Worm (Caenorhabditis elegans): ENCODE results near the gene K07G6.1.
A peak's percentile ranks its signal among the peaks of the same experiment; 100 is the strongest.

The K07G6.1 gene

DNA sequence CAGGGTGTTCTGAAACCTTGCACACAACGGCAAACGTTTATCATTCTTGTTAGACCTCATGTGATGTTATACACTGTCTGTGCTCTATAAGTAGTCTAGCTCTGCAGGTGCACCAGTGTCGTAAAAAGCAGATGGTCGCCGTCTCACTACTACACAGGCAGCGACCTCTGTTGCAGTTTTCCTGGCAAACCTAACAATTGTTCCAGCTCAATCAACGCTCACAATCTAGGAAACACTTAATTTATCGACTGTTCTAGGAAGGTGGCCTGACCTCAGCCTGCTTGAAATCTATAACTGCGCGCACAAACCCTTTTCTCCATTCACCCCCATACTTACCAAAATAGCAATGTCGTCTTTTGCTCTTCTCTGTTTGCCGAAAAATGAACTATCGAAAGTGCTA lies 17.0 kb upstream of the K07G6.1 start, which contains the start of gene fbxb-11:
TSS of gene fbxb-11 (plus strand) at position 301 of the 400 bp plus-strand sequence.
- TF ChIP-seq drap-1 (GFP tag; optimal IDR thresholded peaks at IDR 0.05) = no peak
- TF ChIP-seq tbx-8 (GFP tag; optimal IDR thresholded peaks at IDR 0.05) = no peak
- no peak for TF ChIP-seq ceh-39 (tag; optimal IDR thresholded peaks at IDR 0.05)
- TF ChIP-seq lin-13 (tag; optimal IDR thresholded peaks at IDR 0.05) = no peak
- no peak for TF ChIP-seq hlh-1 (tag; optimal IDR thresholded peaks at IDR 0.05)
- no peak for TF ChIP-seq cnd-1 (tag; optimal IDR thresholded peaks at IDR 0.05)
- TF ChIP-seq zip-8 (tag; optimal IDR thresholded peaks at IDR 0.05) = no peak
- no peak for TF ChIP-seq nhr-237 (tag; optimal IDR thresholded peaks at IDR 0.05)
- no peak for TF ChIP-seq unc-120 (tag; optimal IDR thresholded peaks at IDR 0.05; ENCODE audit: poor library complexity, severe bottlenecking)
- no peak for TF ChIP-seq lsy-2 (tag; optimal IDR thresholded peaks at IDR 0.05)
- no peak for TF ChIP-seq ces-1 (GFP tag; optimal IDR thresholded peaks at IDR 0.05)
- no peak for TF ChIP-seq unc-62 (GFP tag; optimal IDR thresholded peaks at IDR 0.05)
- TF ChIP-seq snpc-4 (tag; optimal IDR thresholded peaks at IDR 0.05) = no peak
- no peak for TF ChIP-seq ceh-43 (GFP tag; optimal IDR thresholded peaks at IDR 0.05)
- TF ChIP-seq mls-2 (tag; optimal IDR thresholded peaks at IDR 0.05) = no peak
- TF ChIP-seq ztf-11 (tag; optimal IDR thresholded peaks at IDR 0.05) = no peak

DNA sequence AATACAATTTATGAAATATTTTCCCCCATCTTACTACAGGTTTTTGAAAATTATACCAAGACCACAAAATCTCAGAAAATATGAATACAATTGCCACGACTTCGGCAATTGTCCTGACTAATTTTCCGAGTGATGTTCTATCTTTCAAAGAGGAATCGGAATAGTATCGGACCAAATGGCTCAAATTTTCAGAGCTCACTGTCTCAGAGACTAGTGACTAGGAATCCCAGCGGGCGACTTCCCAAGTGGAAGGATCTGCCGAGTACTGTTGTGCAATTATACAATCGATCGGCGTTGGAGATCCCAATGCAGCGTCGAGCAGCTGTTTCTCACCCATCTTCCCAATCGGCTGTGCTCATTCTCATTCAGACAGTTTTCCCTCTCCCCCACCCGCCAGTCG lies 15.6 kb upstream of the K07G6.1 start, which contains the start of gene F45C12.17:
TSS of gene F45C12.17 (plus strand) at position 377 of the 400 bp plus-strand sequence.
- no peak for TF ChIP-seq elt-1 (tag; optimal IDR thresholded peaks at IDR 0.05; ENCODE audit: borderline replicate concordance, insufficient read depth)
- peak; percentile 12 for TF ChIP-seq ceh-39 (tag; optimal IDR thresholded peaks at IDR 0.05)
- no peak for TF ChIP-seq lin-13 (tag; optimal IDR thresholded peaks at IDR 0.05)

DNA sequence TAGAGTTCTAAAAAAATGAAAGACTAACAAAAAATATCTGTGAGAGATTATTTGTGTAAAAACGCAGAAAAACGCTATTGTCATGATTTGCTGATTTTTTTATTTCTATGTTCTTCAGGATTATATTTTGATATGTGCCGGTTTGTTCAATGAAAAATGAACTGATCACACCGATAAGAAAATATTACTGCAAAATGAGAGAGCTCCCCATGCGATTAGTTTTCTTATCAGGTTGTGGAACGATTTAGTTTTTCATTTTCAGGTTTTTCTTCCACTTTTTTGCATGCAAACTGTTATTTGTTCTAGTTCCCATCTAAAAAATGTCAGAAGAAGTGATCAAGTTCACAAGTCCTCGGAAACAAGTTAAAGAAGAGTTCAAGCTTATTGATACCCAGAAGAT lies 13.1 kb upstream of the K07G6.1 start, which contains the start of gene btb-9:
TSS of gene btb-9 (plus strand) at position 254 of the 400 bp plus-strand sequence.
- TF ChIP-seq nhr-76 (tag; optimal IDR thresholded peaks at IDR 0.05) = no peak
- no peak for TF ChIP-seq M03D4.4 (tag; optimal IDR thresholded peaks at IDR 0.05)
- no peak for TF ChIP-seq bed-3 (GFP tag; optimal IDR thresholded peaks at IDR 0.05)
- no peak for TF ChIP-seq ces-1 (GFP tag; optimal IDR thresholded peaks at IDR 0.05)

DNA sequence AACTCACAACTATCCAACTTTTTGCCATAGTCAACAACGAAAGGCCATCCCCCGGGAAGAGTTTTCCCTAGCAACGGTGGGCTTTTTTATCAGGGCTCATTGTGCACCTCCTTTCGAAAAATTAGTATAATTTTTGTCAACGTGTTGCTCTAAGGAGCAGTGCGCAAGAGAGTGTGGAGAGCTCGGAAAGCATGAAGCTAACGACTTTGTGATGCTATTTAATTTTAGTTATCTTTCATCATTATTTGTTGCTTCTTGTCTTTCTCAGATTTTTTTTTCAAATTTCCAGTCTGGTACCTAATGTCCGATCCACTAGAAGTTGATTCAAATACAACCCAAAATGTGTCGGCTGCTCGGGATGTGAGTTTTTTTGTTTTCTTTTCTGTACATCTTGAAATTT lies 11.2 kb upstream of the K07G6.1 start, which contains the start of gene ceh-81:
TSS of gene ceh-81 (plus strand) at position 301 of the 400 bp plus-strand sequence.
- no peak for TF ChIP-seq pha-4 (tag; optimal IDR thresholded peaks at IDR 0.05)
- TF ChIP-seq hlh-1 (tag; optimal IDR thresholded peaks at IDR 0.05) = no peak
- no peak for TF ChIP-seq tbx-8 (GFP tag; optimal IDR thresholded peaks at IDR 0.05)
- TF ChIP-seq drap-1 (GFP tag; optimal IDR thresholded peaks at IDR 0.05) = no peak
- no peak for TF ChIP-seq nhr-237 (tag; optimal IDR thresholded peaks at IDR 0.05)
- TF ChIP-seq nhr-2 (tag; optimal IDR thresholded peaks at IDR 0.05) = no peak
- no peak for TF ChIP-seq ham-2 (GFP tag; optimal IDR thresholded peaks at IDR 0.05)
- TF ChIP-seq mab-5 (tag; optimal IDR thresholded peaks at IDR 0.05) = no peak
- TF ChIP-seq unc-62 (GFP tag; optimal IDR thresholded peaks at IDR 0.05) = no peak

DNA sequence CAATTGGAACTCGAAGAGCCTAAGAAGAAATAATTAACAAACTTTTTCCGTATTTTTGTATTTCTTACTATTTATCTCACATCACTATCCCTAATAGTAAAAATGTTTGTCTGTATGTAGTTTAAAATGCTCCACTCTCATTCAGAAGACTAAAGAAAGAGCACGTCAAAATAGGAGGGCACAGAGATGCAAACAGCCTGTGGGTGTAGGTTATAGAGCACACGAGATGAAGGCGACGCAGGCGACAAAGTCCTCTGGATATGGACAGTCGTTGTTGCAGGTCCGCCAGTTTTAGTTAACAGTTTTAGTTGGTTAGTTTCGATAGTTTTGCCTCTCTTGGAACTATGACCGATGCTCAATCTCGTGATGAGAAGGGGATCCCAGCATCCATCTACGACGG lies 9.4 kb upstream of the K07G6.1 start, which contains the start of gene ceh-82:
TSS of gene ceh-82 (plus strand) at position 301 of the 400 bp plus-strand sequence.
- TF ChIP-seq sptf-1 (tag; optimal IDR thresholded peaks at IDR 0.05) (no peak), cnd-1 (tag; optimal IDR thresholded peaks at IDR 0.05) (no peak), snpc-4 (tag; optimal IDR thresholded peaks at IDR 0.05) (no peak)

DNA sequence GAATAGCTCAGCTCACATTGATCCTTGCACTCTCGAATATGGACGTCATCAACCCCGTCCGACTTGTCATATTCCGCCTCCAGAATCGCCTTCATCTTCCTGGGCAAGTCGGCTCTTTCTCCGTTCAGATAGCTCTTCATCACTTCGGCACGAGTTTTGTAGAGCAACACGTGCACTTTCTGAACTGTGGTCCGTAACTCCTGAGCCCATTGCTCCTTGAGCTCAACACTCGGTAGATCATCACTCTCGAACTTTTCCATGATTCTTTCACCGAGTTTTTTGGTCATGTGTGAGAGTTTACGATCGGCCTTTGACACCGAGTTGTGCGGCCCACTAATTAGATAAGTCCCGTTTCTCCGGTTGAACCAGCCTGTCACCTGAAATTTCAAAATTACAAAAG lies 6.2 kb upstream of the K07G6.1 start:
- TF ChIP-seq unc-39 (tag; optimal IDR thresholded peaks at IDR 0.05) (no peak), ceh-43 (GFP tag; optimal IDR thresholded peaks at IDR 0.05) (no peak), blmp-1 (tag; optimal IDR thresholded peaks at IDR 0.05) (no peak), sem-2 (GFP tag; optimal IDR thresholded peaks at IDR 0.05) (no peak)

DNA sequence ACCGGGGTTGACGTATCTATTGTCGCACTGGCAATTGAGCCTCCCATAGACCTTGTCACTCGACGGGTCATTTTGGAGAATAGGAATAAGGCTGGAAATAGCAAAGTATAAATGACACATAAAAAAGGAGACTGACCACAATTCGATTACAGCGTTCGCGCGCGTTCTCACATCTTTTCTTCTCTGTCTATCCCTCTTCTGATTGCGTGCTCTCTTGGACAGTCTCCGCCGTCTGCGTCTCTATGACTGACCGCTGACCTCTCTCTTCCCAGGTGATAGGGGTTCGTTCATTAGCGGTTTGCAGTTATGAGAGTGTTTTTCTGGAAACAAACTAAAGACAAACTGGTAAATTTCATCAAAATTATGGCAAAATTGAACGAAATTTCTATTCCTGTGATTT lies 5.0 kb upstream of the K07G6.1 start, which contains the start of gene ceh-83:
TSS of gene ceh-83 (minus strand) at position 181 of the 400 bp plus-strand sequence.
- TF ChIP-seq ham-2 (GFP tag; optimal IDR thresholded peaks at IDR 0.05) (no peak), elt-3 (tag; optimal IDR thresholded peaks at IDR 0.05) (no peak)

Measured in whole organism, mixed stage, embryonic.